Worm (Caenorhabditis elegans) whole organism, L1 larva: ENCODE data around the gene ZK1236.1.
A peak's percentile ranks its signal among the peaks of the same experiment; 100 is the strongest.

ENCODE experiments used
- C16A3.4 ChIP-seq: fragments of 150-350 bp; optimal IDR thresholded peaks from 2 replicates; lab custom pipeline; 2014; ENCODE audit warnings: missing biosample characterization, missing genetic modification characterization
- aha-1 ChIP-seq: fragments of 150-350 bp; optimal IDR thresholded peaks from 2 replicates; lab custom pipeline; 2014; ENCODE audit warnings: missing biosample characterization, missing genetic modification characterization
- alr-1 ChIP-seq: fragments of 200-800 bp; sonication (Bioruptor generic); optimal IDR thresholded peaks from 2 replicates; lab custom pipeline; 2018; ENCODE audit warnings: borderline replicate concordance, mild to moderate bottlenecking, missing genetic modification characterization, missing compliant biosample characterization
- aly-2 ChIP-seq: fragments of 150-350 bp; optimal IDR thresholded peaks from 2 replicates; lab custom pipeline; 2014; ENCODE audit warnings: missing biosample characterization, missing genetic modification characterization
- blmp-1 ChIP-seq: fragments of 150-350 bp; optimal IDR thresholded peaks from 2 replicates; lab custom pipeline; 2014; ENCODE audit warnings: missing biosample characterization, missing genetic modification characterization
- ceh-63 ChIP-seq: fragments of 200-800 bp; sonication (Bioruptor generic); optimal IDR thresholded peaks from 2 replicates; lab custom pipeline; 2018; ENCODE audit warnings: mild to moderate bottlenecking, missing genetic modification characterization, missing compliant biosample characterization
- ceh-82 ChIP-seq, 3 experiments: fragments of 150-350 bp in 1 of 3; sonication (generic microtip) in 2 of 3; optimal IDR thresholded peaks; 2 replicates each; lab custom pipeline; 2014 to 2017; ENCODE audit warnings: missing biosample characterization in 3 of 3, missing genetic modification characterization in 3 of 3
- ceh-88 ChIP-seq: fragments of 200-800 bp; sonication (Bioruptor generic); IDR thresholded peaks from 2 replicates; pipeline ENCODE4 v1.3.6; 2022; ENCODE audit warnings: missing genetic modification characterization, missing compliant biosample characterization
- dpl-1 ChIP-seq, 3 experiments: fragments of 150-350 bp in 2 of 3; sonication (generic microtip) in 1 of 3; optimal IDR thresholded peaks; 2 replicates each; lab custom pipeline; 2014 to 2017; ENCODE audit warnings: missing biosample characterization in 3 of 3, missing genetic modification characterization in 3 of 3, missing genetic modification reagents in 3 of 3
- dsc-1 ChIP-seq: sonication (generic microtip); optimal IDR thresholded peaks from 2 replicates; lab custom pipeline; 2016; ENCODE audit warnings: mild to moderate bottlenecking, missing genetic modification characterization, missing compliant biosample characterization
- efl-1 ChIP-seq, 4 experiments: fragments of 150-350 bp; optimal IDR thresholded peaks in 3 of 4; peaks in 1 of 4; 1 replicate in 1 of 4; 2 replicates in 3 of 4; lab custom pipeline; 2014; ENCODE audit warnings: missing biosample characterization in 2 of 4, missing genetic modification characterization in 2 of 4, missing genetic modification reagents in 2 of 4
- efl-3 ChIP-seq: fragments of 200-800 bp; sonication (Bioruptor generic); optimal IDR thresholded peaks from 2 replicates; lab custom pipeline; 2018; ENCODE audit warnings: mild to moderate bottlenecking, missing genetic modification characterization, missing compliant biosample characterization
- egl-27 ChIP-seq, 2 experiments: fragments of 150-350 bp in 1 of 2; sonication (generic microtip); optimal IDR thresholded peaks; 3 replicates each; lab custom pipeline; 2017 to 2018; ENCODE audit warnings: missing biosample characterization in 2 of 2, missing genetic modification characterization in 2 of 2, missing genetic modification reagents in 2 of 2
- fkh-4 ChIP-seq: sonication (generic microtip); optimal IDR thresholded peaks from 2 replicates; lab custom pipeline; 2016; ENCODE audit warnings: missing compliant biosample characterization, missing genetic modification characterization, borderline replicate concordance
- fkh-8 ChIP-seq: sonication (generic microtip); optimal IDR thresholded peaks from 2 replicates; lab custom pipeline; 2016; ENCODE audit warnings: mild to moderate bottlenecking, missing genetic modification characterization, missing compliant biosample characterization
- grh-1 ChIP-seq: fragments of 200-800 bp; sonication (Bioruptor generic); IDR thresholded peaks from 2 replicates; pipeline ENCODE4 v1.3.6; 2022; ENCODE audit warnings: missing genetic modification reagents, missing genetic modification characterization, missing compliant biosample characterization
- hlh-4 ChIP-seq: sonication (generic microtip); optimal IDR thresholded peaks from 2 replicates; lab custom pipeline; 2016; ENCODE audit warnings: mild to moderate bottlenecking, missing genetic modification characterization, missing compliant biosample characterization
- isw-1 ChIP-seq: fragments of 200-800 bp; sonication (Bioruptor generic); IDR thresholded peaks from 2 replicates; pipeline ENCODE4 v1.3.6; 2022; ENCODE audit warnings: missing genetic modification characterization, missing compliant biosample characterization
- jun-1 ChIP-seq: fragments of 150-350 bp; optimal IDR thresholded peaks from 2 replicates; lab custom pipeline; 2014; ENCODE audit warnings: missing biosample characterization, missing genetic modification reagents, missing genetic modification characterization
- lin-14 ChIP-seq: fragments of 200-800 bp; sonication (Bioruptor generic); optimal IDR thresholded peaks from 2 replicates; lab custom pipeline; 2018; ENCODE audit warnings: mild to moderate bottlenecking, missing genetic modification characterization, moderate library complexity, missing compliant biosample characterization
- lir-3 ChIP-seq: sonication (generic microtip); optimal IDR thresholded peaks from 2 replicates; lab custom pipeline; 2016; ENCODE audit warnings: mild to moderate bottlenecking, missing genetic modification characterization, moderate library complexity, missing compliant biosample characterization; ENCODE audit not compliant: poor library complexity
- lsy-2 ChIP-seq, 2 experiments: fragments of 150-350 bp; optimal IDR thresholded peaks; 2 replicates each; lab custom pipeline; 2014; ENCODE audit warnings: missing biosample characterization in 2 of 2, missing genetic modification characterization in 2 of 2
- nhr-12 ChIP-seq: sonication (generic microtip); optimal IDR thresholded peaks from 2 replicates; lab custom pipeline; 2017; ENCODE audit warnings: missing biosample characterization, missing genetic modification characterization
- nhr-28 ChIP-seq: fragments of 150-350 bp; optimal IDR thresholded peaks from 2 replicates; lab custom pipeline; 2014; ENCODE audit warnings: missing biosample characterization, missing genetic modification characterization
- nhr-47 ChIP-seq: sonication (generic microtip); optimal IDR thresholded peaks from 2 replicates; lab custom pipeline; 2016; ENCODE audit warnings: mild to moderate bottlenecking, missing genetic modification characterization, moderate library complexity, missing compliant biosample characterization
- nhr-77 ChIP-seq: fragments of 150-350 bp; optimal IDR thresholded peaks from 2 replicates; lab custom pipeline; 2014; ENCODE audit warnings: missing biosample characterization, missing genetic modification characterization
- nhr-84 ChIP-seq: sonication (generic microtip); optimal IDR thresholded peaks from 2 replicates; lab custom pipeline; 2017; ENCODE audit warnings: missing biosample characterization, missing genetic modification characterization
- nhr-85 ChIP-seq: sonication (generic microtip); peaks from one replicate; lab custom pipeline; 2016; ENCODE audit warnings: missing genetic modification characterization, inconsistent platforms, missing compliant biosample characterization
- pax-3 ChIP-seq: fragments of 200-800 bp; sonication (Bioruptor generic); optimal IDR thresholded peaks from 2 replicates; lab custom pipeline; 2018; ENCODE audit warnings: mild to moderate bottlenecking, missing genetic modification characterization, moderate library complexity, missing compliant biosample characterization
- rnt-1 ChIP-seq: sonication (generic microtip); optimal IDR thresholded peaks from 2 replicates; lab custom pipeline; 2016; ENCODE audit warnings: mild to moderate bottlenecking, missing genetic modification characterization, moderate library complexity, missing compliant biosample characterization
- snpc-4 ChIP-seq: fragments of 150-350 bp; optimal IDR thresholded peaks from 2 replicates; lab custom pipeline; 2014; ENCODE audit warnings: missing biosample characterization, missing genetic modification characterization
- snu-23 ChIP-seq: sonication (generic microtip); optimal IDR thresholded peaks from 2 replicates; lab custom pipeline; 2016; ENCODE audit warnings: missing genetic modification characterization, missing compliant biosample characterization
- unc-86 ChIP-seq: sonication (generic microtip); optimal IDR thresholded peaks from 2 replicates; lab custom pipeline; 2016; ENCODE audit warnings: missing genetic modification characterization, missing compliant biosample characterization
- unc-98 ChIP-seq: fragments of 200-800 bp; sonication (Bioruptor generic); IDR thresholded peaks from 2 replicates; pipeline ENCODE4 v1.3.6; 2022; ENCODE audit warnings: missing genetic modification characterization, missing compliant biosample characterization
- xbp-1 ChIP-seq: sonication (generic microtip); optimal IDR thresholded peaks from 2 replicates; lab custom pipeline; 2016; ENCODE audit warnings: missing genetic modification characterization, missing compliant biosample characterization

The ZK1236.1 gene

DNA sequence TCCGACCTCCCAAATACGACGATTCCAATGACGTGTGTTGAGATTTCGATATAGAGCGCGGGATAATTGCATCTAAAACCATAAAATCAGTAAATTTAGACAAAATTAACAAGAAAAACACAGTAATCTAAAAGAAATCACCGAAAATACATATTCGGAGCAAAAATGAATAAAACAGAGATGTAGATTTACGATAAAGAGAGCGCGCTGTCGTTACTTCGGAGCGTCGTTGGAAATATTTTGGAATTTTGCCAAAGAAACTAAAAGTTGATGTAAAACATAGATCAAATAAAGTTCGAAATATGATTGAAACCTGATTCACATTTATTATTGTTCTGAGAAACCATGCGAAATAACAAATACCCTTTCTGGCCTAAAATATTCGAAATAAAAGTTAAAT, 3.0 kb downstream of the ZK1236.1 start, which contains the start of gene ZK1236.5 (continued):
- TF ChIP-seq dpl-1 (GFP tag; optimal IDR thresholded peaks at IDR 0.05; lab: Kevin White, UChicago) = peak; percentile 20 to 56 (median 53)
- no peak for TF ChIP-seq grh-1
- no peak for TF ChIP-seq unc-86 (tag; lab: Kevin White, UChicago)
- no peak for TF ChIP-seq lin-14 (GFP tag; lab: Kevin White, UChicago)
- peak; percentile 59 for TF ChIP-seq snu-23 (GFP tag; lab: Kevin White, UChicago)
- no peak for TF ChIP-seq unc-98
- no peak for TF ChIP-seq efl-3
- TF ChIP-seq snpc-4 = no peak
- no peak for TF ChIP-seq nhr-84 (tag; lab: Kevin White, UChicago)
- TF ChIP-seq alr-1 (tag; lab: Kevin White, UChicago) = no peak
- TF ChIP-seq ceh-63 (GFP tag; lab: Kevin White, UChicago) = no peak
- peak; percentile 62 for TF ChIP-seq blmp-1
- peak; percentile 50 for TF ChIP-seq nhr-47 (tag; lab: Kevin White, UChicago)
- TF ChIP-seq rnt-1 (tag; lab: Kevin White, UChicago) = peak; percentile 12
- no peak for TF ChIP-seq aha-1 (tag; lab: Kevin White, UChicago)
- no peak for TF ChIP-seq fkh-4 (tag; lab: Kevin White, UChicago)
- no peak for TF ChIP-seq hlh-4 (tag; lab: Kevin White, UChicago)
- peak; percentile 1 for TF ChIP-seq C16A3.4 (tag; lab: Kevin White, UChicago)
- TF ChIP-seq efl-1 (optimal IDR thresholded peaks at IDR 0.05; lab: Kevin White, UChicago) = peak; percentile 47 to 59
- peak; percentile 48 to 94 for TF ChIP-seq efl-1 (GFP tag; optimal IDR thresholded peaks at IDR 0.05 in 1 of 2; lab: Kevin White, UChicago)
- TF ChIP-seq dsc-1 (tag; lab: Kevin White, UChicago) = no peak
- peak; percentile 39 for TF ChIP-seq xbp-1
- no peak for TF ChIP-seq egl-27 (tag; optimal IDR thresholded peaks at IDR 0.05; lab: Kevin White, UChicago)
- TF ChIP-seq isw-1 (GFP tag; lab: Robert Waterston, UW) = 0 out of 2 replicates have a peak, but pooled peaks have one; percentile 13
- TF ChIP-seq ceh-82 (tag; optimal IDR thresholded peaks at IDR 0.05; lab: Kevin White, UChicago) = peak in 1 of 3 experiments; percentile 26
- TF ChIP-seq aly-2 (tag; lab: Kevin White, UChicago) = peak; percentile 49
- peak; percentile 54 to 76 for TF ChIP-seq lsy-2 (tag; optimal IDR thresholded peaks at IDR 0.05; lab: Kevin White, UChicago)
- TF ChIP-seq nhr-12 (tag; lab: Kevin White, UChicago) = no peak

DNA sequence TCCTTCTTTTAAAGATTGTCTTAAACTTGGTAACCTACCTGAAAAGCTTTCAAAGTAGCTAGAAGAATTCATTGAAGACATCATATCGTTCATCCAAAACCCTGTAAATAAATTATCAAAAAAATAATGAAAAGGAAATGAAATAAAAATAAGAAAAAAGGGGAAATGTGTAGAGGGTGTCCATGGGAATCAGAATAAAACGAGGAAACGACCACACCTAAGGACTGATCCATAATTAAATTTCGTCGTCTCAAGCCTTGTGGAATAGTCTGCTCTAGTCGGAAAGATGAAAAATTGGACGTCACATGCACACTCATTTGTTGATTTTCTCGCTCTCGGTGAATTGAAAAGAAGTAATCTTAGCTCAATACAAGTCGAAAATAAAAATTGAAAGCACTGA, 6.0 kb downstream of the ZK1236.1 start, which contains the start of gene ZK1236.9:
TSS of gene ZK1236.9 (minus strand) at position 101 of the 400 bp plus-strand sequence.
- TF ChIP-seq pax-3 (tag; lab: Kevin White, UChicago) (no peak), nhr-28 (tag; lab: Kevin White, UChicago) (no peak), jun-1 (tag; lab: Kevin White, UChicago) (no peak), ceh-88 (GFP tag; lab: Robert Waterston, UW) (no peak), lir-3 (tag; lab: Kevin White, UChicago) (no peak), nhr-77 (tag; lab: Kevin White, UChicago) (no peak), nhr-85 (tag; lab: Kevin White, UChicago) (no peak)

DNA sequence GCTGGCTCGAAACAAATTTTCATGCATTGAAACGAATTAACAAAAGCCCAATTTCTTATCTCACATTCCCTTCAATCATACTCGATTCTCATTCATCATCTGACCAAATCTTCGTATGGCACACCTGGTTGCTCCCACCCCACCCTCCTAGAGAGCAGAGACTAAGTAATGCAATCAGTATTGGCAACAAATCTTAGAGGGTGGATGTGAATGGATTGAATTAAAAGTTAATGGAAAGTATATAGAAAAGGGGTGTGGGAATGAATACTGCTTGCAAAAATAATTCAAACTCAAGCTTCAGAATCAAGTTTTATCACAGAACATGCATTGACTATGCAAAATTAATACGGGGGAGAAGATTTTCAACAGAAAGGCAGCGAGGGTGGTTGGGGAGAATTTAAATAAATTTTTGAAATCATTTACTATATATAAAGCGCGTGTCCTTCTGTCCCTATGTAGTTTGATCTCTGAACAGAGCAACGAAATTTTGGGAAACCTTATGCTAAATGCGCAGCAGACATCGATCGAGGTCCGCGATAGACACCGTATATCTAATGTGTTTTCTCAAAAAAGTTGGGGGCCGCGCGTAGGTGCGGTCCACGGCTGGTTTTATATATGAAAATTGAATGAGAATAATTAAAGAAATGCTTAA, 8.8 kb downstream of the ZK1236.1 start:
- TF ChIP-seq efl-3 = no peak
- peak; percentile 9 for TF ChIP-seq fkh-8 (tag; lab: Kevin White, UChicago)

DNA sequence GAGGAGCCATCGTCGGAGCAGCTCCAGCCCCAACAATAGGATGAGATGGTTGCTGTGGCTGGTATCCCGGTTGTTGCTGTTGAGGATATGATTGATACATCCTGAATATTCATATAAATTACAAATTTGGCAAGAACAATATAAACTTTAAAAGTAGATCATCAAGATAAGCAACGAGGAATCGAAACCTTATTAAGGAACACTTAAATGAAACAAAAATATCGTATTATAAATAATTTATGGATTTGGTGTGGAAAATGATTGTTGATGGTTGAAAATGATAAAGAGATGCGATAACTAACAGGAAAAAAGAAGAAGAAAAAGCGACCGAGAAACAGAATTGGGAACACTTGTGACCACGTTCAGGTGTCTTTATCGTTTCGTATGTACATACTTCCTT, 10.2 kb downstream of the ZK1236.1 start, which contains the start of gene pqn-96:
TSS of gene pqn-96 (minus strand) at position 101 of the 400 bp plus-strand sequence.
- no peak for TF ChIP-seq efl-3
- no peak for TF ChIP-seq efl-1 (optimal IDR thresholded peaks at IDR 0.05; lab: Kevin White, UChicago)
- TF ChIP-seq efl-1 (GFP tag; optimal IDR thresholded peaks at IDR 0.05 in 1 of 2; lab: Kevin White, UChicago) = peak in 1 of 2 experiments; percentile 84
